Fruit fly (Drosophila melanogaster): ENCODE results near the gene SLIRP2.
A peak's percentile ranks its signal among the peaks of the same experiment; 100 is the strongest.

The SLIRP2 gene

DNA sequence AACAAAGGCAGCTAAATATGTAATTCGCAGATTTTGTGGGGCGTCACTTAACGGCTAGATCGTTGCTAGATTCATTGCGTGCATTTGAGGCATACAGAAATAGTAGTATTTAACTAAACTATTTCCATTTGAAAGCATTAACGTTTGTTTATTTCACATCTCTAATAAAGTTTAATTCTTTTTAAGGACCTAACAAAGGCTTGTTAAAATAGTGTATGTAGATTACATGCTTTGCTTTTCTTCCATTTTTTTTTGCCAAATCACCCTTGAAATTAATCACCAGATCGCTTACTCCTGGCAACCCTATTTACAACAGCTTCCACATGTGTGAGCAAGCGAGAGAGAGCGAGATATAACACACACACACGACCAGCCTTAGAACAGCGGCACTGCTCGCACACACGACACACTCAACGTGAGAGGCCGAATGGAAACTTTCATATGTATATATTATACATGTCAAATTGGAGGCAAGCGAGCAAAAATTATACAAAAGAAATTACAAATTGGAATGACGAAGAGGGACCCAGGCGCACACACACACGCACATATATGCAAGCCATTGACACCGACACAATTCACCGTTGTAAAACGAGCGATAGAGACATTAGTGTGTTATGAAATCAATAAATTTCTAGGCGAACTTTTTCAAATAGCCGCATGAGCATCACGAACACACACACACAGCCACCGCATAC lies 8.5 kb downstream of the SLIRP2 start (continued):
- no peak for TF ChIP-seq Ets65A (GFP tag)
- TF ChIP-seq CG4707 (GFP tag; optimal IDR thresholded peaks at IDR 0.05): peak; percentile 37
- TF ChIP-seq wdn (GFP tag; IDR thresholded peaks at IDR 0.05): peak; percentile 34; the same call in 1 of the 2 replicates
- no peak for TF ChIP-seq Dad (GFP tag; optimal IDR thresholded peaks at IDR 0.05)
- peak; percentile 89 for TF ChIP-seq ftz-f1 (GFP tag; optimal IDR thresholded peaks at IDR 0.05)
- peak; percentile 50; the same call in 1 of the 2 replicates for TF ChIP-seq CG32772 (GFP tag; IDR thresholded peaks at IDR 0.05)
- TF ChIP-seq bigmax (GFP tag; optimal IDR thresholded peaks at IDR 0.05): peak; percentile 7
- TF ChIP-seq Bteb2 (GFP tag; optimal IDR thresholded peaks at IDR 0.05): peak; percentile 34
- no peak for TF ChIP-seq sc (optimal IDR thresholded peaks at IDR 0.05)
- no peak for TF ChIP-seq sc (GFP tag; optimal IDR thresholded peaks at IDR 0.05)
- peak; percentile 40 for TF ChIP-seq nom (GFP tag; optimal IDR thresholded peaks at IDR 0.05)
- no peak for TF ChIP-seq E2f1 (GFP tag; IDR thresholded peaks at IDR 0.05)
- TF ChIP-seq CG15011 (GFP tag; optimal IDR thresholded peaks at IDR 0.05): peak; percentile 52
- peak; percentile 65 for TF ChIP-seq Nf-YC (tag; optimal IDR thresholded peaks at IDR 0.05)
- TF ChIP-seq peb (GFP tag; IDR thresholded peaks at IDR 0.05): no peak
- peak; percentile 57 for TF ChIP-seq CG6813 (GFP tag; optimal IDR thresholded peaks at IDR 0.05)
- peak; percentile 65 for TF ChIP-seq CG30403 (GFP tag; optimal IDR thresholded peaks at IDR 0.05)
- no peak for TF ChIP-seq Lpt (GFP tag; optimal IDR thresholded peaks at IDR 0.05)
- TF ChIP-seq CG12299 (tag; optimal IDR thresholded peaks at IDR 0.05): peak; percentile 69
- TF ChIP-seq Dip2 (GFP tag; IDR thresholded peaks at IDR 0.05): no peak
- TF ChIP-seq fd96Cb (tag; optimal IDR thresholded peaks at IDR 0.05): peak; percentile 30
- peak; percentile 65 for TF ChIP-seq CG14441 (GFP tag; IDR thresholded peaks at IDR 0.05)
- no peak for TF ChIP-seq CG11696 (GFP tag; IDR thresholded peaks at IDR 0.05)
- peak; percentile 59 for TF ChIP-seq CG17912 (GFP tag; optimal IDR thresholded peaks at IDR 0.05)
- TF ChIP-seq CG7928 (GFP tag; optimal IDR thresholded peaks at IDR 0.05): no peak
- TF ChIP-seq Doc2 (GFP tag; IDR thresholded peaks at IDR 0.05): no peak
- TF ChIP-seq Sry-δ (GFP tag; optimal IDR thresholded peaks at IDR 0.05): peak; percentile 11
- TF ChIP-seq CG3407 (GFP tag; optimal IDR thresholded peaks at IDR 0.05): no peak
- no peak for TF ChIP-seq tup (GFP tag; optimal IDR thresholded peaks at IDR 0.05)
- TF ChIP-seq abd-A (tag; optimal IDR thresholded peaks at IDR 0.05): peak; percentile 88
- TF ChIP-seq CG4820 (GFP tag; optimal IDR thresholded peaks at IDR 0.05): no peak
- TF ChIP-seq pho (GFP tag; optimal IDR thresholded peaks at IDR 0.05): peak; percentile 71
- no peak for TF ChIP-seq CG12071 (GFP tag; optimal IDR thresholded peaks at IDR 0.05)
- TF ChIP-seq HHEX (GFP tag; optimal IDR thresholded peaks at IDR 0.05): peak; percentile 69
- peak; percentile 61; the same call in 1 of the 2 replicates for TF ChIP-seq HLH3B (GFP tag; IDR thresholded peaks at IDR 0.05)
- peak; percentile 31 for TF ChIP-seq CG33213 (GFP tag; optimal IDR thresholded peaks at IDR 0.05)
- no peak for TF ChIP-seq Kr (GFP tag; optimal IDR thresholded peaks at IDR 0.05)
- TF ChIP-seq CG8944 (GFP tag; optimal IDR thresholded peaks at IDR 0.05): no peak
- TF ChIP-seq cas (GFP tag; IDR thresholded peaks at IDR 0.05): 0 out of 2 replicates have a peak, but pooled peaks have one; percentile 56
- TF ChIP-seq scrt (GFP tag; optimal IDR thresholded peaks at IDR 0.05): peak; percentile 41
- peak; percentile 48 for TF ChIP-seq CG12155 (GFP tag; optimal IDR thresholded peaks at IDR 0.05)
- TF ChIP-seq TFAM (GFP tag; optimal IDR thresholded peaks at IDR 0.05): no peak
- TF ChIP-seq phol (tag; optimal IDR thresholded peaks at IDR 0.05): peak; percentile 55
- no peak for TF ChIP-seq hkb (optimal IDR thresholded peaks at IDR 0.05)
- TF ChIP-seq hkb (GFP tag; IDR thresholded peaks at IDR 0.05): peak; percentile 40; the same call in 1 of the 2 replicates
- TF ChIP-seq Opbp (GFP tag; IDR thresholded peaks at IDR 0.05; ENCODE audit: partially characterized antibody): 0 out of 3 replicates have a peak, but pooled peaks have one; percentile 27
- peak; percentile 6 for TF ChIP-seq CG6683 (GFP tag; optimal IDR thresholded peaks at IDR 0.05)
- TF ChIP-seq CG6854 (GFP tag; optimal IDR thresholded peaks at IDR 0.05): no peak
- TF ChIP-seq CG17328 (GFP tag; IDR thresholded peaks at IDR 0.05): peak; percentile 44; the same call in 1 of the 2 replicates
- TF ChIP-seq CG18619 (GFP tag; optimal IDR thresholded peaks at IDR 0.05): peak; percentile 50

Measured in whole organism, embryonic.